Fruit fly (Drosophila melanogaster) whole organism, embryonic: Measurements from ENCODE around the gene fend.

ENCODE experiments used
- Atf6 ChIP-seq: fragments of 200-800 bp; sonication (Bioruptor generic); IDR thresholded peaks from 2 replicates; pipeline ENCODE4 v1.3.6; 2022; ENCODE audit warnings: missing biosample characterization, missing genetic modification characterization
- BEAF-32 ChIP-seq: fragments of 200-800 bp; sonication (Bioruptor generic); optimal IDR thresholded peaks from 3 replicates; lab custom pipeline; 2017; ENCODE audit warnings: missing biosample characterization, missing genetic modification characterization, mild to moderate bottlenecking, moderate library complexity, missing genetic modification reagents
- Bgb ChIP-seq: fragments of 200-800 bp; sonication (Bioruptor generic); IDR thresholded peaks from 2 replicates; pipeline ENCODE4 v1.3.6; 2022; ENCODE audit warnings: missing biosample characterization, missing genetic modification characterization; ENCODE audit not compliant: partially characterized antibody
- C15 ChIP-seq: fragments of 200-800 bp; sonication (Bioruptor generic); IDR thresholded peaks from 3 replicates; pipeline ENCODE4 v1.3.6; 2022; ENCODE audit warnings: missing biosample characterization, missing genetic modification characterization
- CG10654 ChIP-seq: fragments of 200-800 bp; sonication (Bioruptor generic); optimal IDR thresholded peaks from 2 replicates; lab custom pipeline; 2016; ENCODE audit warnings: missing biosample characterization, missing genetic modification characterization
- CG11093 ChIP-seq: fragments of 200-800 bp; sonication (Bioruptor generic); IDR thresholded peaks from 3 replicates; pipeline ENCODE4 v1.3.6; 2022; ENCODE audit warnings: missing biosample characterization, missing genetic modification characterization
- CG11723 ChIP-seq: fragments of 200-800 bp; sonication (Bioruptor generic); optimal IDR thresholded peaks from 2 replicates; lab custom pipeline; 2017; ENCODE audit warnings: missing biosample characterization, mild to moderate bottlenecking, missing genetic modification characterization
- CG13287 ChIP-seq: fragments of 200-800 bp; sonication (Bioruptor generic); IDR thresholded peaks from 2 replicates; pipeline ENCODE4 v1.3.6; 2022; ENCODE audit warnings: missing biosample characterization, missing genetic modification characterization; ENCODE audit not compliant: partially characterized antibody
- CG14014 ChIP-seq: fragments of 200-800 bp; sonication (Bioruptor generic); IDR thresholded peaks from 2 replicates; pipeline ENCODE4 v1.3.6; 2022; ENCODE audit warnings: missing biosample characterization, missing genetic modification characterization
- CG15514 ChIP-seq: fragments of 200-800 bp; sonication (Bioruptor generic); optimal IDR thresholded peaks from 3 replicates; lab custom pipeline; 2017; ENCODE audit warnings: missing biosample characterization, missing genetic modification characterization, mild to moderate bottlenecking, moderate library complexity, missing genetic modification reagents
- CG17385 ChIP-seq: fragments of 200-800 bp; sonication (Bioruptor generic); optimal IDR thresholded peaks from 3 replicates; lab custom pipeline; 2018; ENCODE audit warnings: missing biosample characterization, mild to moderate bottlenecking, missing genetic modification characterization
- CG2129 ChIP-seq: fragments of 200-800 bp; sonication (Bioruptor generic); IDR thresholded peaks from 2 replicates; pipeline ENCODE4 v1.3.6; 2022; ENCODE audit warnings: missing biosample characterization, missing genetic modification characterization; ENCODE audit not compliant: partially characterized antibody
- CG2202 ChIP-seq: fragments of 200-800 bp; sonication (Bioruptor generic); optimal IDR thresholded peaks from 2 replicates; lab custom pipeline; 2018; ENCODE audit warnings: missing biosample characterization, mild to moderate bottlenecking, missing genetic modification characterization
- CG31388 ChIP-seq: fragments of 200-800 bp; sonication (Bioruptor generic); optimal IDR thresholded peaks from 2 replicates; lab custom pipeline; 2016; ENCODE audit warnings: missing biosample characterization, missing genetic modification characterization
- CG32532 ChIP-seq: fragments of 200-800 bp; sonication (Bioruptor generic); IDR thresholded peaks from 2 replicates; pipeline ENCODE4 v1.3.6; 2022; ENCODE audit warnings: missing biosample characterization, missing genetic modification characterization
- CG3847 ChIP-seq: fragments of 200-800 bp; sonication (Bioruptor generic); IDR thresholded peaks from 2 replicates; pipeline ENCODE4 v1.3.6; 2022; ENCODE audit warnings: missing biosample characterization, missing genetic modification characterization
- CG42726 ChIP-seq: fragments of 200-800 bp; sonication (Bioruptor generic); IDR thresholded peaks from 2 replicates; pipeline ENCODE4 v1.3.6; 2022; ENCODE audit warnings: missing biosample characterization, missing genetic modification characterization; ENCODE audit not compliant: partially characterized antibody
- CG9876 ChIP-seq: fragments of 200-800 bp; sonication (Bioruptor generic); optimal IDR thresholded peaks from 2 replicates; lab custom pipeline; 2016; ENCODE audit warnings: missing biosample characterization, missing genetic modification characterization
- CG9932 ChIP-seq: fragments of 200-800 bp; sonication (Bioruptor generic); IDR thresholded peaks from 2 replicates; pipeline ENCODE4 v1.3.6; 2022; ENCODE audit warnings: missing biosample characterization, missing genetic modification characterization
- CkIIα-i1 ChIP-seq: fragments of 200-800 bp; sonication (Bioruptor generic); IDR thresholded peaks from 2 replicates; pipeline ENCODE4 v1.3.6; 2022; ENCODE audit warnings: missing biosample characterization, missing genetic modification characterization
- Dip3 ChIP-seq: fragments of 200-800 bp; sonication (Bioruptor generic); optimal IDR thresholded peaks from 3 replicates; lab custom pipeline; 2016; ENCODE audit warnings: missing biosample characterization, missing genetic modification characterization
- Doc3 ChIP-seq: fragments of 200-800 bp; sonication (Bioruptor generic); IDR thresholded peaks from 3 replicates; pipeline ENCODE4 v1.3.6; 2022; ENCODE audit warnings: missing biosample characterization, missing genetic modification characterization; ENCODE audit not compliant: partially characterized antibody
- E2f1 ChIP-seq: fragments of 200-800 bp; sonication (Bioruptor generic); IDR thresholded peaks from 2 replicates; pipeline ENCODE4 v1.3.6; 2022; ENCODE audit warnings: missing biosample characterization, missing genetic modification characterization
- Ets65A ChIP-seq: fragments of 200-800 bp; sonication (Bioruptor generic); peaks from one replicate; lab custom pipeline; 2016; ENCODE audit warnings: missing biosample characterization, missing genetic modification characterization
- Fer1 ChIP-seq: fragments of 200-800 bp; sonication (Bioruptor generic); optimal IDR thresholded peaks from 2 replicates; lab custom pipeline; 2017; ENCODE audit warnings: missing biosample characterization, mild to moderate bottlenecking, missing genetic modification characterization
- MESR4 ChIP-seq: fragments of 200-800 bp; sonication (Bioruptor generic); optimal IDR thresholded peaks from 2 replicates; lab custom pipeline; 2018; ENCODE audit warnings: missing biosample characterization, mild to moderate bottlenecking, missing genetic modification characterization, moderate library complexity
- MTF-1 ChIP-seq: fragments of 200-800 bp; sonication (Bioruptor generic); optimal IDR thresholded peaks from 2 replicates; lab custom pipeline; 2018; ENCODE audit warnings: missing biosample characterization, mild to moderate bottlenecking, missing genetic modification characterization, borderline replicate concordance
- Six4 ChIP-seq: fragments of 200-800 bp; sonication (Bioruptor generic); optimal IDR thresholded peaks from 2 replicates; lab custom pipeline; 2016; ENCODE audit warnings: missing biosample characterization, missing genetic modification characterization
- Taf1 ChIP-seq: fragments of 200-800 bp; sonication (Bioruptor generic); IDR thresholded peaks from 2 replicates; pipeline ENCODE4 v1.3.6; 2022; ENCODE audit warnings: missing biosample characterization, missing genetic modification characterization
- Xbp1 ChIP-seq: fragments of 200-800 bp; sonication (Bioruptor generic); optimal IDR thresholded peaks from 3 replicates; lab custom pipeline; 2016; ENCODE audit warnings: missing biosample characterization, mild to moderate bottlenecking, missing genetic modification characterization
- ase ChIP-seq: fragments of 200-800 bp; sonication (Bioruptor generic); IDR thresholded peaks from 3 replicates; pipeline ENCODE4 v1.3.6; 2022; ENCODE audit warnings: missing biosample characterization, missing genetic modification characterization
- bbx ChIP-seq: fragments of 200-800 bp; sonication (Bioruptor generic); IDR thresholded peaks from 2 replicates; pipeline ENCODE4 v1.3.6; 2022; ENCODE audit warnings: missing biosample characterization, missing genetic modification characterization; ENCODE audit not compliant: partially characterized antibody
- cg ChIP-seq: fragments of 200-800 bp; sonication (Bioruptor generic); optimal IDR thresholded peaks from 3 replicates; lab custom pipeline; 2019; ENCODE audit warnings: missing biosample characterization, mild to moderate bottlenecking, missing genetic modification characterization, moderate library complexity
- chinmo ChIP-seq: fragments of 200-800 bp; sonication (Bioruptor generic); IDR thresholded peaks from 4 replicates; pipeline ENCODE4 v1.3.6; 2022; ENCODE audit warnings: missing biosample characterization, missing genetic modification characterization; ENCODE audit not compliant: partially characterized antibody
- crc ChIP-seq: fragments of 200-800 bp; sonication (Bioruptor generic); optimal IDR thresholded peaks from 2 replicates; lab custom pipeline; 2016; ENCODE audit warnings: missing biosample characterization, missing genetic modification characterization
- croc ChIP-seq: fragments of 200-800 bp; sonication (Bioruptor generic); conservative IDR thresholded peaks from 3 replicates; pipeline ENCODE4 v1.3.6; 2022; ENCODE audit warnings: missing biosample characterization, missing genetic modification characterization
- ftz-f1 ChIP-seq: fragments of 200-800 bp; sonication (Bioruptor generic); optimal IDR thresholded peaks from 2 replicates; lab custom pipeline; 2016; ENCODE audit warnings: missing biosample characterization, missing genetic modification characterization
- gcm ChIP-seq: fragments of 200-800 bp; sonication (Bioruptor generic); optimal IDR thresholded peaks from 2 replicates; lab custom pipeline; 2019; ENCODE audit warnings: missing biosample characterization, mild to moderate bottlenecking, missing genetic modification characterization, moderate library complexity
- gfzf ChIP-seq: fragments of 200-800 bp; sonication (Bioruptor generic); optimal IDR thresholded peaks from 2 replicates; lab custom pipeline; 2016; ENCODE audit warnings: missing biosample characterization, mild to moderate bottlenecking, missing genetic modification characterization, moderate library complexity
- grau ChIP-seq: fragments of 200-800 bp; optimal IDR thresholded peaks from 3 replicates; lab custom pipeline; 2019; ENCODE audit warnings: missing biosample characterization, mild to moderate bottlenecking, missing genetic modification characterization, moderate library complexity
- hbn ChIP-seq: fragments of 200-800 bp; sonication (Bioruptor generic); IDR thresholded peaks from 2 replicates; pipeline ENCODE4 v1.3.6; 2022; ENCODE audit warnings: missing biosample characterization, missing genetic modification characterization; ENCODE audit not compliant: partially characterized antibody
- her ChIP-seq: fragments of 200-800 bp; sonication (Bioruptor generic); optimal IDR thresholded peaks from 2 replicates; lab custom pipeline; 2016; ENCODE audit warnings: missing biosample characterization, missing genetic modification characterization
- inv ChIP-seq: fragments of 200-800 bp; sonication (Bioruptor generic); IDR thresholded peaks from 2 replicates; pipeline ENCODE4 v1.3.6; 2022; ENCODE audit warnings: missing biosample characterization, missing genetic modification characterization; ENCODE audit not compliant: partially characterized antibody
- lbe ChIP-seq: fragments of 200-800 bp; sonication (Bioruptor generic); optimal IDR thresholded peaks from 2 replicates; lab custom pipeline; 2016; ENCODE audit warnings: missing biosample characterization, mild to moderate bottlenecking, missing genetic modification characterization
- luna ChIP-seq: fragments of 200-800 bp; sonication (Bioruptor generic); optimal IDR thresholded peaks from 2 replicates; lab custom pipeline; 2016; ENCODE audit warnings: missing biosample characterization, missing genetic modification characterization
- pb ChIP-seq: fragments of 200-800 bp; sonication (Bioruptor generic); optimal IDR thresholded peaks from 3 replicates; lab custom pipeline; 2016; ENCODE audit warnings: missing biosample characterization, missing genetic modification characterization
- salm ChIP-seq: fragments of 200-800 bp; sonication (Bioruptor generic); optimal IDR thresholded peaks from 2 replicates; lab custom pipeline; 2018; ENCODE audit warnings: missing biosample characterization, mild to moderate bottlenecking, missing genetic modification characterization
- sens ChIP-seq: fragments of 200-800 bp; sonication (Bioruptor generic); peaks from one replicate; lab custom pipeline; 2016; ENCODE audit warnings: missing biosample characterization, missing genetic modification characterization
- slou ChIP-seq: fragments of 200-800 bp; sonication (Bioruptor generic); optimal IDR thresholded peaks from 3 replicates; lab custom pipeline; 2016; ENCODE audit warnings: missing biosample characterization, missing genetic modification characterization
- vnd ChIP-seq: fragments of 200-800 bp; sonication (Bioruptor generic); IDR thresholded peaks from 3 replicates; pipeline ENCODE4 v1.3.6; 2022; ENCODE audit warnings: missing biosample characterization, missing genetic modification characterization; ENCODE audit not compliant: partially characterized antibody
- zen2 ChIP-seq: fragments of 200-800 bp; sonication (Bioruptor generic); IDR thresholded peaks from 3 replicates; pipeline ENCODE4 v1.3.6; 2022; ENCODE audit warnings: missing biosample characterization, missing genetic modification characterization; ENCODE audit not compliant: partially characterized antibody

The fend gene

DNA sequence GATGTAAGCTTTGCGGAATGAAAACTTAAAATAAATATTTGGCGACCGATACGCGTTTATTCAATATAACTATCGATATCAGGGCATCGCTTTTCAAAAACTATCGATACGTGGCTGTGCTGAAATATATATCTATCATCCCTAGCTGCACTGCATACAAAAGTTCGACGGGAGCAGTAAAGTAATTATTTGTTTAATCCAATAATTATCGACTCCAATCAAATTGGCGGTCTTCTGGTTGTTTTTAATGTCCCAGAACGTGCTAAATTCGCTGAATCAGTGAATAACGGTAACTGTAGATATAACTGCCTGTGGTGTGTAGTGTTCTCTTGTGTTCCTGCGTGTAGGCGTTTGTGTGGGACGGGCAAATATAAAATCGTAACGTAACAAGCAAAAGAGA, 28.2 kb upstream of the fend start, which contains the start of gene mei-P26 (continued):
- TF ChIP-seq Bgb (peak; percentile 91), CG32532 (GFP tag; lab: Robert Waterston, UW) (no peak), MESR4 (GFP tag; lab: Kevin White, UChicago) (peak; percentile 73), CG3847 (GFP tag; lab: Robert Waterston, UW) (no peak), Xbp1 (GFP tag; lab: Kevin White, UChicago) (no peak), Fer1 (GFP tag; lab: Kevin White, UChicago) (no peak), lbe (GFP tag; lab: Kevin White, UChicago) (no peak), her (GFP tag; lab: Kevin White, UChicago) (no peak), chinmo (peak; percentile 94), CG31388 (GFP tag; lab: Kevin White, UChicago) (no peak), ase (no peak), Six4 (no peak), sens (GFP tag; lab: Kevin White, UChicago) (no peak), MTF-1 (no peak), CG9932 (GFP tag; lab: Robert Waterston, UW) (peak; percentile 17; the same call in 1 of the 2 replicates), CG10654 (GFP tag; lab: Kevin White, UChicago) (no peak), Taf1 (GFP tag; lab: Robert Waterston, UW) (no peak), luna (GFP tag; lab: Kevin White, UChicago) (no peak), Doc3 (GFP tag; lab: Robert Waterston, UW) (peak; percentile 61), CkIIα-i1 (GFP tag; lab: Robert Waterston, UW) (no peak), C15 (no peak), CG14014 (GFP tag; lab: Robert Waterston, UW) (no peak), hbn (GFP tag; lab: Robert Waterston, UW) (peak; percentile 76), CG17385 (no peak), slou (GFP tag; lab: Kevin White, UChicago) (no peak), inv (GFP tag; lab: Robert Waterston, UW) (peak; percentile 78), CG15514 (GFP tag; lab: Kevin White, UChicago) (peak; percentile 21), CG11723 (no peak), CG9876 (GFP tag; lab: Kevin White, UChicago) (no peak), crc (no peak), CG42726 (GFP tag; lab: Robert Waterston, UW) (peak; percentile 82; the same call in 1 of the 2 replicates), Dip3 (GFP tag; lab: Kevin White, UChicago) (no peak), gcm (GFP tag; lab: Kevin White, UChicago) (no peak), cg (no peak), ftz-f1 (GFP tag; lab: Kevin White, UChicago) (no peak), vnd (GFP tag; lab: Robert Waterston, UW) (peak; percentile 75), BEAF-32 (GFP tag; lab: Kevin White, UChicago) (peak; percentile 78), bbx (GFP tag; lab: Robert Waterston, UW) (peak; percentile 90), salm (tag; lab: Kevin White, UChicago) (no peak), pb (GFP tag; lab: Kevin White, UChicago) (no peak), CG2202 (tag; lab: Kevin White, UChicago) (no peak), CG11093 (GFP tag; lab: Robert Waterston, UW) (no peak), Ets65A (GFP tag; lab: Kevin White, UChicago) (no peak), E2f1 (GFP tag; lab: Robert Waterston, UW) (no peak), Atf6 (GFP tag; lab: Robert Waterston, UW) (no peak), croc (GFP tag; lab: Robert Waterston, UW) (no peak), zen2 (peak; percentile 79), gfzf (GFP tag; lab: Kevin White, UChicago) (peak; percentile 0), CG2129 (GFP tag; lab: Robert Waterston, UW) (peak; percentile 65), CG13287 (GFP tag; lab: Robert Waterston, UW) (peak; percentile 86), grau (no peak)
